Fruit fly (Drosophila melanogaster): Measurements from ENCODE around the gene Ir62a.

The Ir62a gene

DNA sequence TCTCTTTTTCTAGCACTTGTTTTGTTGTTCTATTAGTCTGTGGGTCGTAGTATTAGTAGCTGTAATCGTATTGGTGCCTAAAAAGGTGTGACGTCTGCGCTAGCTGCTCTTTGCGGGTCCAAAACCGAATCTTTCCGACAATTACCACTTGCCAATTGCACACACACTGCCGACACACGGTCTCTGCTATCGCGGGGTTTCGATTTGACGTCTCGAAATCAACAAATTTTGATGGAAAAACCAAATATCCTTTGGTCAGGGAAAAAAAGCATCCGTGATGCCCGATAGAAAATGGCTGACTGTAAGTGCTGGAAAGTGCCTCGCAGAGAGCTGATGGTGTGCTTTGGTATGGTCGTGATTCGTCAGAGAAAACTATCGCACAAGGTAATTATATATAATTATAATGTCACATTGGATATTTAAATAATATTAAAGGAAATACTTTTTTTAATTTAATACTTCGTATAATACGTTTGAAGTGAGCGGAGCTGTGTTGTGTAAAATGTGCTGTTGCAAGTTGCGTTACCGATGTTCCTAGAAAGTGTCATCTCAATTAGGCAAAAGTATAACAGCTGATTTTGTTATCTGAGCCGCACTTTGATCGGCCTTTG is 27.2 kb upstream of the Ir62a start, which contains the start of the genes Pex10 and CG12099 (continued):
- TF ChIP-seq ci (GFP tag; IDR thresholded peaks at IDR 0.05) (peak; percentile 85), CG1603 (tag; optimal IDR thresholded peaks at IDR 0.05) (peak; percentile 80), CG10462 (GFP tag; optimal IDR thresholded peaks at IDR 0.05) (peak; percentile 73), CG13624 (GFP tag; optimal IDR thresholded peaks at IDR 0.05) (peak; percentile 53), CG32532 (GFP tag; IDR thresholded peaks at IDR 0.05) (peak; percentile 95), zf30C (GFP tag; optimal IDR thresholded peaks at IDR 0.05) (no peak), CG12744 (GFP tag; optimal IDR thresholded peaks at IDR 0.05) (peak; percentile 28), crp (GFP tag; optimal IDR thresholded peaks at IDR 0.05) (peak; percentile 87 to 98), CG13296 (GFP tag; optimal IDR thresholded peaks at IDR 0.05) (peak; percentile 80), psq (GFP tag; optimal IDR thresholded peaks at IDR 0.05) (peak; percentile 72), gem (tag; optimal IDR thresholded peaks at IDR 0.05) (peak; percentile 93), Dip3 (GFP tag; optimal IDR thresholded peaks at IDR 0.05) (peak; percentile 73), Myb (GFP tag; optimal IDR thresholded peaks at IDR 0.05) (peak; percentile 38), CG2678 (tag; optimal IDR thresholded peaks at IDR 0.05) (peak; percentile 86), Abd-B (GFP tag; optimal IDR thresholded peaks at IDR 0.05) (peak; percentile 88), NK7.1 (GFP tag; optimal IDR thresholded peaks at IDR 0.05) (no peak), CG30403 (GFP tag; optimal IDR thresholded peaks at IDR 0.05) (peak; percentile 96), onecut (GFP tag; IDR thresholded peaks at IDR 0.05) (peak; percentile 75), al (GFP tag; IDR thresholded peaks at IDR 0.05) (peak; percentile 93), sim (GFP tag; IDR thresholded peaks at IDR 0.05) (peak; percentile 46; the same call in 1 of the 2 replicates), wek (GFP tag; optimal IDR thresholded peaks at IDR 0.05) (no peak), cwo (GFP tag; optimal IDR thresholded peaks at IDR 0.05) (peak; percentile 67), CG17802 (tag; optimal IDR thresholded peaks at IDR 0.05) (peak; percentile 45), ato (GFP tag; IDR thresholded peaks at IDR 0.05; ENCODE audit: partially characterized antibody) (peak; percentile 48; the same call in 1 of the 2 replicates), tll (GFP tag; optimal IDR thresholded peaks at IDR 0.05) (peak; percentile 20 to 70), CG10267 (tag; optimal IDR thresholded peaks at IDR 0.05) (peak; percentile 100), CG9727 (GFP tag; optimal IDR thresholded peaks at IDR 0.05) (peak; percentile 91), gce (GFP tag; IDR thresholded peaks at IDR 0.05) (0 out of 3 replicates have a peak, but pooled peaks have one; percentile 57), CG6272 (GFP tag; IDR thresholded peaks at IDR 0.05) (peak; percentile 94), aop (GFP tag; IDR thresholded peaks at IDR 0.05) (peak; percentile 47; the same call in 1 of the 2 replicates), CG3281 (GFP tag; optimal IDR thresholded peaks at IDR 0.05) (peak; percentile 85), CG9437 (GFP tag; optimal IDR thresholded peaks at IDR 0.05) (peak; percentile 83), CG15269 (tag; optimal IDR thresholded peaks at IDR 0.05) (peak; percentile 86), CG4360 (GFP tag; IDR thresholded peaks at IDR 0.05) (no peak), eyg (GFP tag; optimal IDR thresholded peaks at IDR 0.05) (no peak), CG31441 (GFP tag; IDR thresholded peaks at IDR 0.05) (peak; percentile 88), NfI (GFP tag; optimal IDR thresholded peaks at IDR 0.05) (peak; percentile 90), NC2β (GFP tag; optimal IDR thresholded peaks at IDR 0.05) (peak; percentile 27), D19B (GFP tag; optimal IDR thresholded peaks at IDR 0.05) (no peak), HLHmδ (GFP tag; optimal IDR thresholded peaks at IDR 0.05) (no peak), CG13775 (GFP tag; optimal IDR thresholded peaks at IDR 0.05) (peak; percentile 94), fru (optimal IDR thresholded peaks at IDR 0.05) (no peak), fd3F (GFP tag; optimal IDR thresholded peaks at IDR 0.05) (peak; percentile 82), Sox102F (GFP tag; optimal IDR thresholded peaks at IDR 0.05) (no peak), CG7839 (tag; optimal IDR thresholded peaks at IDR 0.05) (peak; percentile 85), CG12942 (GFP tag; optimal IDR thresholded peaks at IDR 0.05) (peak; percentile 92), otp (GFP tag; IDR thresholded peaks at IDR 0.05) (peak; percentile 82), Drgx (GFP tag; IDR thresholded peaks at IDR 0.05) (peak; percentile 82), sens (GFP tag) (peak; percentile 98), tx (GFP tag; optimal IDR thresholded peaks at IDR 0.05) (peak; percentile 56)
